Worm (Caenorhabditis elegans) whole organism, L2 larva: ENCODE measurements around the gene C49F5.8.

Experiments used
- C34F6.9 ChIP-seq: fragments of 150-350 bp; optimal IDR thresholded peaks from 2 replicates; lab custom pipeline; 2014; ENCODE audit warnings: missing biosample characterization, missing genetic modification characterization
- F13H6.1 ChIP-seq: sonication (generic microtip); optimal IDR thresholded peaks from 2 replicates; lab custom pipeline; 2016; ENCODE audit warnings: missing genetic modification characterization, missing compliant biosample characterization
- R02D3.7 ChIP-seq: fragments of 150-350 bp; optimal IDR thresholded peaks from 2 replicates; lab custom pipeline; 2014; ENCODE audit warnings: missing biosample characterization, missing genetic modification characterization
- Y55F3AM.14 ChIP-seq: fragments of 200-800 bp; sonication (Bioruptor generic); optimal IDR thresholded peaks from 2 replicates; lab custom pipeline; 2018; ENCODE audit warnings: mild to moderate bottlenecking, missing genetic modification characterization, missing compliant biosample characterization
- ZK546.5 ChIP-seq: sonication (generic microtip); optimal IDR thresholded peaks from 2 replicates; lab custom pipeline; 2017; ENCODE audit warnings: missing biosample characterization, missing genetic modification characterization
- alr-1 ChIP-seq: fragments of 150-350 bp; optimal IDR thresholded peaks from 2 replicates; lab custom pipeline; 2014; ENCODE audit warnings: missing biosample characterization, missing genetic modification characterization
- aly-2 ChIP-seq: fragments of 150-350 bp; optimal IDR thresholded peaks from 2 replicates; lab custom pipeline; 2014; ENCODE audit warnings: missing biosample characterization, missing genetic modification characterization
- ama-1 ChIP-seq: fragments of 150-350 bp; optimal IDR thresholded peaks from 2 replicates; lab custom pipeline; 2018; ENCODE audit warnings: inconsistent platforms
- blmp-1 ChIP-seq: sonication (generic microtip); optimal IDR thresholded peaks from 2 replicates; lab custom pipeline; 2017; ENCODE audit warnings: missing genetic modification characterization, mild to moderate bottlenecking, missing compliant biosample characterization, antibody characterized with exemption, moderate library complexity; ENCODE audit not compliant: insufficient read depth
- ceh-16 ChIP-seq: fragments of 150-350 bp; optimal IDR thresholded peaks from 2 replicates; lab custom pipeline; 2014; ENCODE audit warnings: missing biosample characterization, missing genetic modification characterization
- ceh-82 ChIP-seq: fragments of 150-350 bp; optimal IDR thresholded peaks from 2 replicates; lab custom pipeline; 2014; ENCODE audit warnings: missing biosample characterization, missing genetic modification characterization
- crh-2 ChIP-seq: sonication (generic microtip); optimal IDR thresholded peaks from 2 replicates; lab custom pipeline; 2017; ENCODE audit warnings: missing biosample characterization, missing genetic modification characterization
- dmd-4 ChIP-seq: sonication (generic microtip); optimal IDR thresholded peaks from 2 replicates; lab custom pipeline; 2017; ENCODE audit warnings: missing biosample characterization, missing genetic modification characterization
- egl-27 ChIP-seq: sonication (generic microtip); optimal IDR thresholded peaks from 3 replicates; lab custom pipeline; 2017; ENCODE audit warnings: missing biosample characterization, missing genetic modification reagents, missing genetic modification characterization
- elt-1 ChIP-seq: fragments of 150-350 bp; optimal IDR thresholded peaks from 2 replicates; lab custom pipeline; 2014; ENCODE audit warnings: missing biosample characterization, missing genetic modification characterization
- elt-3 ChIP-seq: sonication (generic microtip); optimal IDR thresholded peaks from 2 replicates; lab custom pipeline; 2017; ENCODE audit warnings: missing biosample characterization, missing genetic modification characterization
- fos-1 ChIP-seq: fragments of 150-350 bp; optimal IDR thresholded peaks from 2 replicates; lab custom pipeline; 2014; ENCODE audit warnings: missing biosample characterization, missing genetic modification characterization
- gmeb-1 ChIP-seq: fragments of 150-350 bp; optimal IDR thresholded peaks from 2 replicates; lab custom pipeline; 2014; ENCODE audit warnings: missing biosample characterization, missing genetic modification characterization
- lin-11 ChIP-seq: fragments of 150-350 bp; sonication (generic microtip); optimal IDR thresholded peaks from 2 replicates; lab custom pipeline; 2014; ENCODE audit warnings: missing biosample characterization, missing genetic modification characterization, inconsistent platforms, mixed read lengths
- lin-13 ChIP-seq: fragments of 150-350 bp; optimal IDR thresholded peaks from 2 replicates; lab custom pipeline; 2014; ENCODE audit warnings: missing biosample characterization, missing genetic modification reagents, missing genetic modification characterization
- lin-39 ChIP-seq: fragments of 150-350 bp; optimal IDR thresholded peaks from 2 replicates; lab custom pipeline; 2014; ENCODE audit warnings: missing biosample characterization, missing genetic modification reagents, missing genetic modification characterization
- lsy-2 ChIP-seq, 2 experiments: fragments of 150-350 bp in 1 of 2; sonication (generic microtip) in 1 of 2; optimal IDR thresholded peaks; 2 replicates each; lab custom pipeline; 2014 to 2017; ENCODE audit warnings: missing biosample characterization in 2 of 2, missing genetic modification characterization in 2 of 2
- mab-5 ChIP-seq: fragments of 150-350 bp; optimal IDR thresholded peaks from 2 replicates; lab custom pipeline; 2014; ENCODE audit warnings: missing biosample characterization, missing genetic modification characterization
- mbf-1 ChIP-seq: sonication (generic microtip); optimal IDR thresholded peaks from 2 replicates; lab custom pipeline; 2017; ENCODE audit warnings: missing biosample characterization, missing genetic modification characterization
- mdl-1 ChIP-seq, 2 experiments: fragments of 150-350 bp in 1 of 2; sonication (generic microtip) in 1 of 2; optimal IDR thresholded peaks; 2 replicates each; lab custom pipeline; 2017; ENCODE audit warnings: missing biosample characterization in 2 of 2, missing genetic modification characterization in 2 of 2
- nhr-10 ChIP-seq: sonication (generic microtip); optimal IDR thresholded peaks from 2 replicates; lab custom pipeline; 2017; ENCODE audit warnings: missing biosample characterization, missing genetic modification characterization
- nhr-11 ChIP-seq: fragments of 150-350 bp; optimal IDR thresholded peaks from 2 replicates; lab custom pipeline; 2014; ENCODE audit warnings: missing biosample characterization, missing genetic modification characterization
- nhr-12 ChIP-seq: fragments of 150-350 bp; optimal IDR thresholded peaks from 2 replicates; lab custom pipeline; 2014; ENCODE audit warnings: missing biosample characterization, missing genetic modification characterization
- nhr-129 ChIP-seq: fragments of 150-350 bp; optimal IDR thresholded peaks from 2 replicates; lab custom pipeline; 2014; ENCODE audit warnings: missing biosample characterization, missing genetic modification characterization
- nhr-21 ChIP-seq: fragments of 150-350 bp; optimal IDR thresholded peaks from 2 replicates; lab custom pipeline; 2014; ENCODE audit warnings: missing biosample characterization, missing genetic modification characterization
- nhr-23 ChIP-seq: fragments of 150-350 bp; optimal IDR thresholded peaks from 2 replicates; lab custom pipeline; 2014; ENCODE audit warnings: missing biosample characterization, missing genetic modification reagents, missing genetic modification characterization
- nhr-237 ChIP-seq: fragments of 150-350 bp; optimal IDR thresholded peaks from 2 replicates; lab custom pipeline; 2014; ENCODE audit warnings: missing biosample characterization, missing genetic modification characterization
- nhr-25 ChIP-seq: fragments of 150-350 bp; sonication (generic microtip); optimal IDR thresholded peaks from 3 replicates; lab custom pipeline; 2014; ENCODE audit warnings: missing biosample characterization, missing genetic modification characterization
- nhr-6 ChIP-seq: fragments of 150-350 bp; optimal IDR thresholded peaks from 2 replicates; lab custom pipeline; 2014; ENCODE audit warnings: missing biosample characterization, missing genetic modification characterization
- nhr-77 ChIP-seq: fragments of 150-350 bp; optimal IDR thresholded peaks from 2 replicates; lab custom pipeline; 2014; ENCODE audit warnings: missing biosample characterization, missing genetic modification characterization
- peb-1 ChIP-seq: fragments of 150-350 bp; optimal IDR thresholded peaks from 2 replicates; lab custom pipeline; 2014; ENCODE audit warnings: missing biosample characterization, missing genetic modification characterization
- sem-4 ChIP-seq: fragments of 150-350 bp; optimal IDR thresholded peaks from 2 replicates; lab custom pipeline; 2014; ENCODE audit warnings: missing biosample characterization, missing genetic modification reagents, missing genetic modification characterization
- skn-1 ChIP-seq: sonication (generic microtip); optimal IDR thresholded peaks from 2 replicates; lab custom pipeline; 2017; ENCODE audit warnings: missing biosample characterization, missing genetic modification characterization
- sma-3 ChIP-seq: sonication (generic microtip); optimal IDR thresholded peaks from 2 replicates; lab custom pipeline; 2016; ENCODE audit warnings: missing genetic modification reagents, missing genetic modification characterization, missing compliant biosample characterization
- sma-9 ChIP-seq, 2 experiments: fragments of 150-350 bp in 1 of 2; sonication (generic microtip) in 1 of 2; optimal IDR thresholded peaks; 2 replicates each; lab custom pipeline; 2014 to 2016; ENCODE audit warnings: missing genetic modification characterization in 2 of 2, mild to moderate bottlenecking in 1 of 2, missing biosample characterization in 1 of 2, missing compliant biosample characterization in 1 of 2, missing genetic modification reagents in 1 of 2, moderate library complexity in 1 of 2
- snpc-4 ChIP-seq: fragments of 150-350 bp; optimal IDR thresholded peaks from 2 replicates; lab custom pipeline; 2014; ENCODE audit warnings: missing biosample characterization, missing genetic modification characterization
- unc-39 ChIP-seq: fragments of 150-350 bp; optimal IDR thresholded peaks from 2 replicates; lab custom pipeline; 2014; ENCODE audit warnings: missing biosample characterization, missing genetic modification characterization
- unc-55 ChIP-seq: fragments of 150-350 bp; sonication (generic microtip); optimal IDR thresholded peaks from 3 replicates; lab custom pipeline; 2014; ENCODE audit warnings: missing biosample characterization, missing genetic modification reagents, missing genetic modification characterization
- unc-62 ChIP-seq: fragments of 150-350 bp; optimal IDR thresholded peaks from 2 replicates; lab custom pipeline; 2014; ENCODE audit warnings: missing biosample characterization, missing genetic modification reagents, missing genetic modification characterization
- zag-1 ChIP-seq: fragments of 150-350 bp; optimal IDR thresholded peaks from 2 replicates; lab custom pipeline; 2014; ENCODE audit warnings: missing biosample characterization, missing genetic modification characterization
- ztf-1 ChIP-seq: fragments of 200-800 bp; sonication (Bioruptor generic); conservative IDR thresholded peaks from 2 replicates; pipeline ENCODE4 v1.3.6; 2022; ENCODE audit warnings: missing genetic modification characterization, missing compliant biosample characterization
- ztf-11 ChIP-seq: sonication (generic microtip); optimal IDR thresholded peaks from 2 replicates; lab custom pipeline; 2017; ENCODE audit warnings: missing biosample characterization, missing genetic modification characterization
- ztf-4 ChIP-seq: fragments of 150-350 bp; optimal IDR thresholded peaks from 2 replicates; lab custom pipeline; 2014; ENCODE audit warnings: missing biosample characterization, missing genetic modification characterization

Gene C49F5.8

ce11 chrX:11938826-11939225 lies 21.1 kb upstream of the C49F5.8 start, which contains the start of gene F55G7.5:
Gene F55G7.5, minus strand, starts transcription at chrX:11938926.
- no peak for TF ChIP-seq peb-1 (tag; lab: Kevin White, UChicago)

- no peak for TF ChIP-seq ceh-82 (tag; lab: Kevin White, UChicago)
- TF ChIP-seq lin-13 = no peak
- no peak for TF ChIP-seq unc-39
- no peak for TF ChIP-seq nhr-12
- no peak for TF ChIP-seq alr-1 (tag; lab: Kevin White, UChicago)
- no peak for TF ChIP-seq mab-5 (tag; lab: Kevin White, UChicago)
- TF ChIP-seq mbf-1 (tag; lab: Kevin White, UChicago) = no peak
Measured at ce11 chrX:11941951-11942350, 18.0 kb upstream of the C49F5.8 start, which contains the start of gene F55G7.3. Gene F55G7.3, minus strand, starts transcription at chrX:11942051.

- TF ChIP-seq nhr-23 (tag; lab: Kevin White, UChicago) (no peak), nhr-6 (peak; percentile 12), sma-9 (GFP tag; optimal IDR thresholded peaks at IDR 0.05; lab: Kevin White, UChicago) (peak; percentile 53), sma-9 (tag; optimal IDR thresholded peaks at IDR 0.05; lab: Kevin White, UChicago) (no peak), R02D3.7 (no peak), blmp-1 (tag; lab: Kevin White, UChicago) (no peak), crh-2 (peak; percentile 78), gmeb-1 (peak; percentile 15), zag-1 (tag; lab: Kevin White, UChicago) (no peak), C34F6.9 (peak; percentile 64), lsy-2 (tag; optimal IDR thresholded peaks at IDR 0.05; lab: Kevin White, UChicago) (peak in 1 of 2 experiments; percentile 66), fos-1 (peak; percentile 18), skn-1 (no peak), nhr-12 (no peak), nhr-237 (tag; lab: Kevin White, UChicago) (no peak), ama-1 (lab: Kevin White, UChicago) (no peak), unc-39 (no peak), mab-5 (tag; lab: Kevin White, UChicago) (no peak), unc-55 (peak; percentile 74), lin-11 (peak; percentile 61), ztf-4 (tag; lab: Kevin White, UChicago) (no peak), ZK546.5 (tag; lab: Kevin White, UChicago) (no peak), unc-62 (GFP tag; lab: Kevin White, UChicago) (no peak), nhr-10 (no peak), egl-27 (tag; lab: Kevin White, UChicago) (peak; percentile 7), Y55F3AM.14 (no peak), F13H6.1 (peak; percentile 72), lin-13 (peak; percentile 58), ztf-11 (no peak), peb-1 (tag; lab: Kevin White, UChicago) (no peak), ceh-16 (peak; percentile 62), ceh-82 (tag; lab: Kevin White, UChicago) (no peak), nhr-77 (tag; lab: Kevin White, UChicago) (no peak), nhr-25 (tag; lab: Kevin White, UChicago) (peak; percentile 34), nhr-21 (tag; lab: Kevin White, UChicago) (peak; percentile 25), aly-2 (tag; lab: Kevin White, UChicago) (no peak), nhr-11 (no peak), snpc-4 (tag; lab: Kevin White, UChicago) (no peak), ztf-1 (GFP tag; lab: Robert Waterston, UW) (no peak), sma-3 (peak; percentile 25), mbf-1 (tag; lab: Kevin White, UChicago) (no peak), lin-39 (tag; lab: Kevin White, UChicago) (no peak), sem-4 (tag; lab: Kevin White, UChicago) (no peak), elt-3 (tag; lab: Kevin White, UChicago) (no peak), alr-1 (tag; lab: Kevin White, UChicago) (no peak), dmd-4 (no peak), elt-1 (tag; lab: Kevin White, UChicago) (no peak), nhr-129 (peak; percentile 88), mdl-1 (tag; optimal IDR thresholded peaks at IDR 0.05; lab: Kevin White, UChicago) (no peak)
Measured at ce11 chrX:11946788-11947463, 13.0 kb upstream of the C49F5.8 start, which contains the start of gene nfya-1. Gene nfya-1, minus strand, starts transcription at chrX:11946838.
